Worm (Caenorhabditis elegans) whole organism, late embryonic: Measurements from ENCODE around the gene F59B10.3.

Source experiments
- C38D4.7 ChIP-seq: fragments of 200-800 bp; sonication (Bioruptor generic); optimal IDR thresholded peaks from 2 replicates; lab custom pipeline; 2018; ENCODE audit warnings: mild to moderate bottlenecking, missing genetic modification characterization, moderate library complexity, missing compliant biosample characterization
- K02D7.2 ChIP-seq: sonication (generic microtip); optimal IDR thresholded peaks from 2 replicates; lab custom pipeline; 2017; ENCODE audit warnings: mild to moderate bottlenecking, missing genetic modification characterization, missing compliant biosample characterization
- T23F11.4 ChIP-seq: fragments of 200-800 bp; sonication (Bioruptor generic); optimal IDR thresholded peaks from 2 replicates; lab custom pipeline; 2018; ENCODE audit warnings: mild to moderate bottlenecking, missing genetic modification characterization, missing compliant biosample characterization
- ahr-1 ChIP-seq: sonication (generic microtip); optimal IDR thresholded peaks from 2 replicates; lab custom pipeline; 2016; ENCODE audit warnings: missing genetic modification characterization, missing compliant biosample characterization
- ceh-14 ChIP-seq: sonication (generic microtip); optimal IDR thresholded peaks from 2 replicates; lab custom pipeline; 2016; ENCODE audit warnings: missing genotype, missing genetic modification characterization, missing compliant biosample characterization
- ceh-18 ChIP-seq: sonication (generic microtip); optimal IDR thresholded peaks from 2 replicates; lab custom pipeline; 2016; ENCODE audit warnings: missing genetic modification characterization, missing compliant biosample characterization
- ceh-2 ChIP-seq: sonication (generic microtip); optimal IDR thresholded peaks from 2 replicates; lab custom pipeline; 2016; ENCODE audit warnings: missing genotype, missing genetic modification characterization, missing compliant biosample characterization
- ceh-30 ChIP-seq: fragments of 150-350 bp; optimal IDR thresholded peaks from 2 replicates; lab custom pipeline; 2014; ENCODE audit warnings: missing biosample characterization, missing genetic modification characterization
- ceh-34 ChIP-seq: sonication (generic microtip); optimal IDR thresholded peaks from 2 replicates; lab custom pipeline; 2016; ENCODE audit warnings: mild to moderate bottlenecking, missing genetic modification characterization, missing compliant biosample characterization
- ceh-48 ChIP-seq: sonication (generic microtip); optimal IDR thresholded peaks from 2 replicates; lab custom pipeline; 2016; ENCODE audit warnings: missing genetic modification characterization, inconsistent platforms, missing compliant biosample characterization
- ceh-6 ChIP-seq: fragments of 200-800 bp; sonication (Bioruptor generic); optimal IDR thresholded peaks from 2 replicates; lab custom pipeline; 2018; ENCODE audit warnings: mild to moderate bottlenecking, missing genetic modification characterization, missing compliant biosample characterization
- ceh-9 ChIP-seq: sonication (generic microtip); optimal IDR thresholded peaks from 2 replicates; lab custom pipeline; 2016; ENCODE audit warnings: mild to moderate bottlenecking, missing genetic modification characterization, inconsistent platforms, missing compliant biosample characterization
- che-1 ChIP-seq: sonication (generic microtip); optimal IDR thresholded peaks from 2 replicates; lab custom pipeline; 2016; ENCODE audit warnings: mild to moderate bottlenecking, missing genetic modification characterization, missing compliant biosample characterization
- elt-2 ChIP-seq: sonication (generic microtip); optimal IDR thresholded peaks from 2 replicates; lab custom pipeline; 2016; ENCODE audit warnings: missing genetic modification reagents, missing genetic modification characterization, missing compliant biosample characterization
- elt-4 ChIP-seq: sonication (generic microtip); optimal IDR thresholded peaks from 2 replicates; lab custom pipeline; 2016; ENCODE audit warnings: missing genetic modification characterization, missing compliant biosample characterization
- eyg-1 ChIP-seq: sonication (generic microtip); optimal IDR thresholded peaks from 2 replicates; lab custom pipeline; 2016; ENCODE audit warnings: missing genotype, missing genetic modification characterization, missing compliant biosample characterization
- fax-1 ChIP-seq: sonication (generic microtip); optimal IDR thresholded peaks from 2 replicates; lab custom pipeline; 2016; ENCODE audit warnings: missing genotype, missing genetic modification characterization, missing compliant biosample characterization
- fkh-10 ChIP-seq: fragments of 150-350 bp; optimal IDR thresholded peaks from 2 replicates; lab custom pipeline; 2014; ENCODE audit warnings: missing biosample characterization, missing genetic modification reagents, missing genetic modification characterization
- fkh-6 ChIP-seq: sonication (generic microtip); optimal IDR thresholded peaks from 2 replicates; lab custom pipeline; 2016; ENCODE audit warnings: missing genetic modification characterization, missing compliant biosample characterization
- gmeb-2 ChIP-seq: sonication (generic microtip); optimal IDR thresholded peaks from 2 replicates; lab custom pipeline; 2016; ENCODE audit warnings: missing genetic modification characterization, inconsistent platforms, missing compliant biosample characterization
- hlh-30 ChIP-seq: sonication (generic microtip); optimal IDR thresholded peaks from 2 replicates; lab custom pipeline; 2017; ENCODE audit warnings: antibody characterized with exemption, missing genetic modification characterization, missing compliant biosample characterization; ENCODE audit not compliant: insufficient read depth
- hlh-6 ChIP-seq: sonication (generic microtip); optimal IDR thresholded peaks from 2 replicates; lab custom pipeline; 2016; ENCODE audit warnings: missing genotype, missing genetic modification characterization, missing compliant biosample characterization
- hlh-8 ChIP-seq: sonication (generic microtip); optimal IDR thresholded peaks from 2 replicates; lab custom pipeline; 2016; ENCODE audit warnings: missing genotype, missing genetic modification characterization, missing compliant biosample characterization
- nfya-1 ChIP-seq: sonication (generic microtip); optimal IDR thresholded peaks from 2 replicates; lab custom pipeline; 2017; ENCODE audit warnings: missing genetic modification characterization, mild to moderate bottlenecking, missing compliant biosample characterization, antibody characterized with exemption, moderate library complexity
- nhr-11 ChIP-seq: fragments of 150-350 bp; optimal IDR thresholded peaks from 2 replicates; lab custom pipeline; 2014; ENCODE audit warnings: missing biosample characterization, missing genetic modification characterization
- nhr-232 ChIP-seq: sonication (generic microtip); optimal IDR thresholded peaks from 2 replicates; lab custom pipeline; 2016; ENCODE audit warnings: missing genetic modification characterization, missing compliant biosample characterization
- odd-2 ChIP-seq: sonication (generic microtip); optimal IDR thresholded peaks from 2 replicates; lab custom pipeline; 2017; ENCODE audit warnings: antibody characterized with exemption, mild to moderate bottlenecking, missing genetic modification characterization, missing compliant biosample characterization
- pat-9 ChIP-seq: fragments of 200-800 bp; sonication (Bioruptor generic); optimal IDR thresholded peaks from 2 replicates; lab custom pipeline; 2018; ENCODE audit warnings: mild to moderate bottlenecking, missing genetic modification characterization, moderate library complexity, missing compliant biosample characterization
- pax-1 ChIP-seq: fragments of 150-350 bp; optimal IDR thresholded peaks from 2 replicates; lab custom pipeline; 2014; ENCODE audit warnings: missing biosample characterization, missing genetic modification characterization
- pqm-1 ChIP-seq: sonication (generic microtip); optimal IDR thresholded peaks from 2 replicates; lab custom pipeline; 2016; ENCODE audit warnings: missing genetic modification characterization, missing compliant biosample characterization
- ref-2 ChIP-seq: sonication (generic microtip); optimal IDR thresholded peaks from 2 replicates; lab custom pipeline; 2016; ENCODE audit warnings: missing genetic modification characterization, missing compliant biosample characterization
- sox-2 ChIP-seq: fragments of 200-800 bp; sonication (Bioruptor generic); IDR thresholded peaks from 2 replicates; pipeline ENCODE4 v1.3.6; 2022; ENCODE audit warnings: missing genetic modification reagents, missing genetic modification characterization, missing compliant biosample characterization
- syd-9 ChIP-seq: sonication (generic microtip); optimal IDR thresholded peaks from 2 replicates; lab custom pipeline; 2016; ENCODE audit warnings: mild to moderate bottlenecking, missing genetic modification characterization, moderate library complexity, missing compliant biosample characterization
- tbx-2 ChIP-seq: sonication (generic microtip); optimal IDR thresholded peaks from 2 replicates; lab custom pipeline; 2016; ENCODE audit warnings: missing genetic modification characterization, missing compliant biosample characterization
- tbx-7 ChIP-seq: sonication (generic microtip); optimal IDR thresholded peaks from 2 replicates; lab custom pipeline; 2016; ENCODE audit warnings: missing genotype, missing genetic modification characterization, missing compliant biosample characterization
- ttx-3 ChIP-seq: sonication (generic microtip); optimal IDR thresholded peaks from 2 replicates; lab custom pipeline; 2016; ENCODE audit warnings: missing genetic modification reagents, missing genetic modification characterization, missing compliant biosample characterization
- unc-3 ChIP-seq, 2 experiments: fragments of 200-800 bp in 1 of 2; sonication (Bioruptor generic) in 1 of 2; sonication (generic microtip) in 1 of 2; conservative IDR thresholded peaks in 1 of 2; optimal IDR thresholded peaks in 1 of 2; 2 replicates each; pipeline versions ENCODE4 v1.3.6 to Lab custom; 2016 to 2022; ENCODE audit warnings: missing compliant biosample characterization in 2 of 2, missing genetic modification characterization in 2 of 2, missing genetic modification reagents in 1 of 2
- unc-42 ChIP-seq: sonication (generic microtip); optimal IDR thresholded peaks from 2 replicates; lab custom pipeline; 2016; ENCODE audit warnings: missing genotype, missing genetic modification characterization, missing compliant biosample characterization
- unc-55 ChIP-seq: sonication (generic microtip); optimal IDR thresholded peaks from 2 replicates; lab custom pipeline; 2017; ENCODE audit warnings: missing biosample characterization, missing genetic modification reagents, missing genetic modification characterization
- unc-86 ChIP-seq: sonication (generic microtip); optimal IDR thresholded peaks from 2 replicates; lab custom pipeline; 2016; ENCODE audit warnings: missing genetic modification characterization, missing compliant biosample characterization

The F59B10.3 gene

DNA sequence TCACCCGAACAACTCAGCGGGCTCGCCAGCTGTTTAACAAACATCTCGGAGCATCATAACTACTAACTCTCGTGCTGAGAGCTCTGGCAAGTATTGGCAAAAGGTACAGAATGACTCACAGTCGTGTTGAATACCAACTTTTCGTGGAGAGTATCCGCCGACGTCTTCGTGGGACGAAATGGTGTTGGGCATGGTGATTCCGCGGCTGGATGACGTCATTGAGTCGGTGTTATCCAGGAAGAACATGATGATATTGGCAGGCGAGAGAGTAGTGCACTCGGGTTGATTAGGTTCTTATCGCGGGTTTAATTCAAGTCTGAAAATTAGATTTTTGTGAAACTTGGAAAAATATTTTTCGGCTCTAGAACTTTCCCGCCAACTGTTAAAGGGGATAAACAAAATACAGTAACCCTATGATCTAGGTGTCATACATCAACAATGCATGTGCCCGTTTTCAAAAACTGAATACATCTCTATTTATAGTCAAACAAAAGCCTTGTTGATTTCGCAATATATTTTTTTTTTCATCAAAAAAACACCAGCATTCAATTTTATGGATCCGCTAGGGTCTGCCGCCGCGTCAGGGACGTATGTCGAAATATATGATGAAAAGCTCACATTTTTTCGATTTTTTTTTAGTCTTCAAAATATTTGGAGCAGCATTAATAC lies 43.2 kb downstream of the F59B10.3 start:
- TF ChIP-seq ceh-14 (tag; lab: Kevin White, UChicago): no peak
- no peak for TF ChIP-seq T23F11.4 (GFP tag; lab: Kevin White, UChicago)
- TF ChIP-seq unc-55 (GFP tag; lab: Kevin White, UChicago): no peak
- no peak for TF ChIP-seq ceh-48 (tag; lab: Kevin White, UChicago)

DNA sequence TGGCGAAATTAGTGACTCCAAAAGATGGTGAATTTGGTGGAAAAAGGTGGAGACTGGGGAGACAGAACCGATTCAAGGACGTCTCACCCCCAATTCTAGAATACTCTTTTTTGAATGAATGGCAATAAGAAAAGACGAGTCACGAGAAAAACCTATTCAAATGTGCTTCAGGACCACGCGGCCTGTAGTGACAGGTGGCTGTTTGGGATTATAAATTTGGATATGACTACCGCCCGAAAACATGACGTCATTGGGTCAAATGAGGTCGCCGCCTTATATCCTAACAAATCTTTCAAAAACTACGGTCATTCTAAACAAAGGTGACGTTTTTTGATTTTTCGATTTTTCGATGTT lies 43.7 kb downstream of the F59B10.3 start:
- TF ChIP-seq elt-4 (tag; lab: Kevin White, UChicago): no peak
- TF ChIP-seq unc-55 (GFP tag; lab: Kevin White, UChicago): peak; percentile 10
- peak; percentile 64 for TF ChIP-seq hlh-30 (tag; lab: Kevin White, UChicago)

DNA sequence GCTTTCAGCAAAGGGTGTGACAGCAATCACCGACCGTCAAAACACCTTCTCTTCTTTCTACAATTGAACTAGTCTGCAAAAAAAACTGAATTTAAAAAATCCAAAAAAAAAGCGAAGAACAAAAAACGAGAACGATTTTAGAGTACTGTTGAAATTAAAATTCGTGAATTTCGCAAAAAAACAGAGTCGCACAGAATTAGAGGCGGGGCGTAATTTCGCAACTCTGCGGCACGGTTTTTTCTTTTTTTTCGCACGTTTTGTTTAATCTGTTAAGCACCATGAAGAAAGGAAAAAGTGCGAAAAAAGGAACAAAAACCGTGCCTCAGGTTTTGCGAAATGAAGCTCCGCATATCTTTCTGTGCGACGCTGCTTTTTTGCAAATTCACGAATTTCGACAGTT lies 44.6 kb downstream of the F59B10.3 start, which contains the start of gene mnk-1:
mnk-1 (minus strand) TSS at position 73 of the 400 bp plus-strand sequence.
- TF ChIP-seq nfya-1 (no peak), pax-1 (tag; lab: Kevin White, UChicago) (no peak), fkh-10 (GFP tag; lab: Kevin White, UChicago) (no peak), unc-42 (tag; lab: Kevin White, UChicago) (no peak), hlh-8 (tag; lab: Kevin White, UChicago) (no peak), unc-3 (GFP tag; conservative IDR thresholded peaks at IDR 0.05; lab: Robert Waterston, UW) (no peak), unc-3 (tag; optimal IDR thresholded peaks at IDR 0.05; lab: Kevin White, UChicago) (no peak), gmeb-2 (no peak), syd-9 (tag; lab: Kevin White, UChicago) (no peak), ceh-14 (tag; lab: Kevin White, UChicago) (no peak), ahr-1 (tag; lab: Kevin White, UChicago) (no peak), fkh-6 (tag; lab: Kevin White, UChicago) (no peak), elt-2 (tag; lab: Kevin White, UChicago) (no peak), nhr-232 (tag; lab: Kevin White, UChicago) (no peak), elt-4 (tag; lab: Kevin White, UChicago) (no peak), ceh-6 (no peak), tbx-7 (no peak), T23F11.4 (GFP tag; lab: Kevin White, UChicago) (no peak), ceh-2 (tag; lab: Kevin White, UChicago) (no peak), nhr-11 (tag; lab: Kevin White, UChicago) (no peak), ttx-3 (tag; lab: Kevin White, UChicago) (no peak)

DNA sequence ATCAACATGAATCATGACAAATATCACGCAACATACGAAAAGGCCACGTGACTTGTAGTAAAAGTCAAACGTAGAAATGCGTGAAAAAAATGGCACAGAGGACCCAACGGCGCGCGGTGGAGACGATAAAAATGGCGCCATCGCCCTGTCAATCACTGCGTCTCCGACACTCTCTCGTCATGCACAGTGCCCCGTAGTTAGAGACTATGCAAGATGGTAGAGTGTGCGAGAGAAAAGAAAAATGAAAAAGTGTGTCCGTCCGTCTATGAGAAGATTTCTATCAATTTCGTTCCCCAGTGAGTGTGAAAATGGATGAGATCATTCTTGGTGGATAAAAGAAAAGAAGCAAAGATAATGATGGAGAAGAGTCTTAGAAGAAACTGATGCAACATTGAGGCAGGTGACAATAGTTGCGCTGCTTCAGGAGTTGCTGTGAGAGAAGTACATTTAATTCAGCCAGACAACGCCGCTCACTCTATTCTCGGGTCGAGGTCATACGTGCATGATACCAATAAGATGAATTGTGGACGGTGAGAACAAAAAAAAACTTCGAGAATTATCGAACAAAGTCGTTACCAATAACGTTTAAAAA lies 45.2 kb downstream of the F59B10.3 start:
- TF ChIP-seq ceh-34 (no peak), tbx-2 (peak; percentile 43), ref-2 (peak; percentile 12), C38D4.7 (GFP tag; lab: Kevin White, UChicago) (no peak), ceh-6 (no peak), ceh-18 (tag; lab: Kevin White, UChicago) (peak; percentile 55), K02D7.2 (tag; lab: Kevin White, UChicago) (no peak), ceh-14 (tag; lab: Kevin White, UChicago) (no peak), eyg-1 (tag; lab: Kevin White, UChicago) (no peak), unc-55 (GFP tag; lab: Kevin White, UChicago) (peak; percentile 92), pat-9 (tag; lab: Kevin White, UChicago) (no peak), tbx-7 (no peak), hlh-6 (tag; lab: Kevin White, UChicago) (no peak), fkh-10 (GFP tag; lab: Kevin White, UChicago) (no peak), ceh-9 (tag; lab: Kevin White, UChicago) (no peak), nfya-1 (peak; percentile 4), che-1 (tag; lab: Kevin White, UChicago) (no peak), unc-86 (no peak), ceh-30 (tag; lab: Kevin White, UChicago) (no peak), ceh-2 (tag; lab: Kevin White, UChicago) (no peak), odd-2 (tag; lab: Kevin White, UChicago) (no peak), sox-2 (no peak), fax-1 (tag; lab: Kevin White, UChicago) (no peak), elt-2 (tag; lab: Kevin White, UChicago) (no peak), pqm-1 (no peak), unc-42 (tag; lab: Kevin White, UChicago) (no peak)
